Fruit fly (Drosophila melanogaster): Measurements from ENCODE around the gene CG14770.

- TF ChIP-seq vvl (GFP tag; IDR thresholded peaks at IDR 0.05) (no peak), lab (GFP tag; optimal IDR thresholded peaks at IDR 0.05) (no peak), Chrac-16 (GFP tag; optimal IDR thresholded peaks at IDR 0.05) (no peak), CG17568 (GFP tag; optimal IDR thresholded peaks at IDR 0.05) (no peak), klu (GFP tag; IDR thresholded peaks at IDR 0.05) (no peak), Hr78 (GFP tag; optimal IDR thresholded peaks at IDR 0.05) (no peak), sim (GFP tag; IDR thresholded peaks at IDR 0.05) (no peak)
These were observed 45.2 kb downstream of the CG14770 start for dm6 chrX:1414269-1414668.
